Fruit fly (Drosophila melanogaster) Kc167 (cell line): ENCODE measurements around the gene Ino80.

Source experiments
- Myc ChIP-seq: fragments of >200 bp; optimal IDR thresholded peaks from 2 replicates; lab custom pipeline; 2017; ENCODE audit warnings: missing external identifiers
- h ChIP-seq: fragments of >200 bp; optimal IDR thresholded peaks from 3 replicates; lab custom pipeline; 2018; ENCODE audit warnings: missing external identifiers
- insv ChIP-seq: fragments of >200 bp; optimal IDR thresholded peaks from 3 replicates; lab custom pipeline; 2018; ENCODE audit warnings: missing external identifiers
- ttk ChIP-seq: sonication (Bioruptor generic); optimal IDR thresholded peaks from 2 replicates; lab custom pipeline; 2017; ENCODE audit warnings: missing external identifiers

- no peak for TF ChIP-seq insv (lab: Kevin White, UChicago)
- TF ChIP-seq Myc, result no peak
- no peak for TF ChIP-seq ttk
- TF ChIP-seq h (lab: Kevin White, UChicago), result no peak
Observed at dm6 chr3R:19425099-19425498, 22.1 kb upstream of the Ino80 start, which contains the start of gene CG3517.
